Worm (Caenorhabditis elegans): ENCODE data around the gene daf-36.

DNA sequence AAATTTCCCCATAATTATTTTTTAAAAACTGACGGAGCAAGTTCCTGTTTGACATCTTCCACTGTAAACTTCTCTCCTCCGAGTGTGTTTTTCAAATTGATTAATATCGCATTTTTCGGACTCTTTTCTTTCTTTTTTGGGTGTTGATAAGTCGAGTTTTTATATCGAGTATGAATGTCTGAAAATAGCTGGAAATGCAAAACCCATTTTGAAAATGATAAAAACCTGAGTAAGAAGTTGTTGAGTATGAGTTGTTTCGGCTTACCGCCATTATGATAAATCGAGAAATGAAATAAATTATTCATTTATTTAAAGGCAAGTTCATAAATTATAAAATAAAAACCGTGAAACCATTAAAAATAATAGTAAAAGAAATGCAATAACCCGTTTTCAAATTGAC lies 39.8 kb downstream of the daf-36 start, which contains the start of gene ZK856.18:
- TF ChIP-seq ces-1 (GFP tag; optimal IDR thresholded peaks at IDR 0.05): no peak
- TF ChIP-seq ham-2 (GFP tag; optimal IDR thresholded peaks at IDR 0.05): no peak
- no peak for TF ChIP-seq lin-13 (tag; optimal IDR thresholded peaks at IDR 0.05)
- no peak for TF ChIP-seq nhr-28 (tag; optimal IDR thresholded peaks at IDR 0.05)
- no peak for TF ChIP-seq unc-39 (tag; optimal IDR thresholded peaks at IDR 0.05)
- TF ChIP-seq pha-4 (tag; optimal IDR thresholded peaks at IDR 0.05): no peak
- no peak for TF ChIP-seq elt-3 (tag; optimal IDR thresholded peaks at IDR 0.05)
- TF ChIP-seq unc-62 (GFP tag; optimal IDR thresholded peaks at IDR 0.05): no peak
- TF ChIP-seq sptf-1 (tag; optimal IDR thresholded peaks at IDR 0.05): no peak
- no peak for TF ChIP-seq nhr-237 (tag; optimal IDR thresholded peaks at IDR 0.05)
- no peak for TF ChIP-seq snpc-4 (tag; optimal IDR thresholded peaks at IDR 0.05)
- TF ChIP-seq ceh-39 (tag; optimal IDR thresholded peaks at IDR 0.05): no peak
- no peak for TF ChIP-seq sem-2 (GFP tag; optimal IDR thresholded peaks at IDR 0.05)
- no peak for TF ChIP-seq mab-5 (tag; optimal IDR thresholded peaks at IDR 0.05)

Measured in whole organism, mixed stage, embryonic.